Fruit fly (Drosophila melanogaster) whole organism, adult: Measurements from ENCODE around the gene MtnE.

Experiments
- CG11617 ChIP-seq: fragments of 200-800 bp; sonication (Bioruptor generic); optimal IDR thresholded peaks from 2 replicates; lab custom pipeline; 2017; ENCODE audit warnings: mild to moderate bottlenecking, missing biosample characterization, missing genetic modification reagents, missing genetic modification characterization
- CG12768 ChIP-seq: fragments of 200-800 bp; sonication (Bioruptor generic); optimal IDR thresholded peaks from 2 replicates; lab custom pipeline; 2017; ENCODE audit warnings: missing biosample characterization, missing genetic modification characterization, mild to moderate bottlenecking, moderate library complexity, missing genetic modification reagents
- CG14711 ChIP-seq: fragments of 200-800 bp; sonication (Bioruptor generic); optimal IDR thresholded peaks from 2 replicates; lab custom pipeline; 2018; ENCODE audit warnings: missing biosample characterization, mild to moderate bottlenecking, missing genetic modification characterization, moderate library complexity
- CG1620 ChIP-seq: fragments of 200-800 bp; sonication (Bioruptor generic); optimal IDR thresholded peaks from 2 replicates; lab custom pipeline; 2016; ENCODE audit warnings: missing biosample characterization, missing genetic modification characterization
- CG33017 ChIP-seq: fragments of 200-800 bp; sonication (Bioruptor generic); optimal IDR thresholded peaks from 2 replicates; lab custom pipeline; 2018; ENCODE audit warnings: missing biosample characterization, mild to moderate bottlenecking, missing genetic modification characterization, moderate library complexity
- CG5204 ChIP-seq: fragments of 200-800 bp; sonication (Bioruptor generic); optimal IDR thresholded peaks from 2 replicates; lab custom pipeline; 2016; ENCODE audit warnings: missing biosample characterization, missing genetic modification characterization
- CG7045 ChIP-seq: fragments of 200-800 bp; sonication (Bioruptor generic); optimal IDR thresholded peaks from 2 replicates; lab custom pipeline; 2017; ENCODE audit warnings: missing biosample characterization, mild to moderate bottlenecking, missing genetic modification characterization
- CG7101 ChIP-seq: fragments of 200-800 bp; sonication (Bioruptor generic); optimal IDR thresholded peaks from 2 replicates; lab custom pipeline; 2018; ENCODE audit warnings: missing biosample characterization, mild to moderate bottlenecking, missing genetic modification characterization, moderate library complexity
- Clk ChIP-seq: fragments of 200-800 bp; sonication (Bioruptor generic); optimal IDR thresholded peaks from 2 replicates; lab custom pipeline; 2017; ENCODE audit warnings: missing biosample characterization, missing genetic modification characterization
- Crg-1 ChIP-seq: fragments of 200-800 bp; sonication (Bioruptor generic); optimal IDR thresholded peaks from 2 replicates; lab custom pipeline; 2016; ENCODE audit warnings: missing biosample characterization, missing genetic modification characterization
- Hr96 ChIP-seq: fragments of 200-800 bp; sonication (Bioruptor generic); optimal IDR thresholded peaks from 2 replicates; lab custom pipeline; 2016; ENCODE audit warnings: missing biosample characterization, missing genetic modification characterization
- Mnt ChIP-seq: fragments of 200-800 bp; sonication (Bioruptor generic); optimal IDR thresholded peaks from 2 replicates; lab custom pipeline; 2016; ENCODE audit warnings: missing biosample characterization, mild to moderate bottlenecking, missing genetic modification characterization
- bab1 ChIP-seq: fragments of 200-800 bp; sonication (Bioruptor generic); optimal IDR thresholded peaks from 3 replicates; lab custom pipeline; 2019; ENCODE audit warnings: missing biosample characterization, mild to moderate bottlenecking, missing genetic modification characterization, moderate library complexity
- cic ChIP-seq: fragments of 200-800 bp; sonication (Bioruptor generic); optimal IDR thresholded peaks from 2 replicates; lab custom pipeline; 2017; ENCODE audit warnings: missing biosample characterization, mild to moderate bottlenecking, missing genetic modification characterization, moderate library complexity
- cnc ChIP-seq, 2 experiments: fragments of >200 bp; optimal IDR thresholded peaks; 2 replicates each; lab custom pipeline; 2017
- kay ChIP-seq: fragments of 200-800 bp; sonication (Bioruptor generic); peaks from one replicate; lab custom pipeline; 2016; ENCODE audit warnings: missing biosample characterization, missing genetic modification characterization, borderline replicate concordance
- ovo ChIP-seq: fragments of 200-800 bp; sonication (Bioruptor generic); optimal IDR thresholded peaks from 2 replicates; lab custom pipeline; 2016; ENCODE audit warnings: missing biosample characterization, missing genetic modification characterization
- pad ChIP-seq: fragments of 200-800 bp; sonication (Bioruptor generic); optimal IDR thresholded peaks from 3 replicates; lab custom pipeline; 2017; ENCODE audit warnings: missing biosample characterization, missing genetic modification characterization, mild to moderate bottlenecking, moderate library complexity, missing genetic modification reagents
- tj ChIP-seq: fragments of 200-800 bp; sonication (Bioruptor generic); optimal IDR thresholded peaks from 3 replicates; lab custom pipeline; 2017; ENCODE audit warnings: missing biosample characterization, mild to moderate bottlenecking, missing genetic modification characterization, moderate library complexity
- toe ChIP-seq: fragments of 200-800 bp; sonication (Bioruptor generic); optimal IDR thresholded peaks from 2 replicates; lab custom pipeline; 2016; ENCODE audit warnings: missing biosample characterization, missing genetic modification characterization

The MtnE gene

dm6 chr3R:20542283-20543144 is 8.0 kb upstream of the MtnE start:
- TF ChIP-seq ovo (GFP tag; lab: Kevin White, UChicago) (peak; percentile 80), kay (peak; percentile 4), Mnt (GFP tag; lab: Kevin White, UChicago) (peak; percentile 36), CG1620 (no peak), bab1 (GFP tag; lab: Kevin White, UChicago) (no peak), CG33017 (tag; lab: Kevin White, UChicago) (no peak), Crg-1 (GFP tag; lab: Kevin White, UChicago) (peak; percentile 32), Hr96 (GFP tag; lab: Kevin White, UChicago) (no peak), pad (GFP tag; lab: Kevin White, UChicago) (no peak), Clk (GFP tag; lab: Kevin White, UChicago) (no peak), CG12768 (GFP tag; lab: Kevin White, UChicago) (no peak), CG7101 (tag; lab: Kevin White, UChicago) (peak; percentile 45), CG5204 (GFP tag; lab: Kevin White, UChicago) (no peak), cnc (optimal IDR thresholded peaks at IDR 0.05; lab: Kevin White, UChicago) (no peak), CG11617 (GFP tag; lab: Kevin White, UChicago) (no peak), toe (no peak), cic (GFP tag; lab: Kevin White, UChicago) (peak; percentile 8), tj (GFP tag; lab: Kevin White, UChicago) (peak; percentile 84)

DNA sequence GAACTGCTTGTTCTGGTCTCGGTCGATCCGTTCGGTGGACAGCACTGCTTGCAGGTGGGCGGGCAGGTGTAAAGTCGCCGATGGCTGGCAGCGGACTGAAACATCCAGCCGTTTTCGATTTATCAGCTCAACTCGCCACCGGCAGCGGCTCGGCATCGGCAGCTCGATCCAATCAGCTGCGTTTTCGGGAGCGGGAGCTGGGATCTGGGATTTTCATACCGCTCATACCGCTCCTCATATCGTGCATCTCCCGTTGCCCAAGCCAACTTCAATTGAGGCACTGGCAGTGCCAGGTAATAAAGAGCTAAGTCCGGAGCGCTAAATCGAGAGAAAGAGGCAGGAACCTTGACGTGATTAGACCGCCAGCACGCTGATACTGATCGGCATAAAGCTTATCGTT is 22.1 kb downstream of the MtnE start, which contains the start of gene MFS9:
MFS9 (minus strand) TSS at position 101 of the 400 bp plus-strand sequence.
- no peak for TF ChIP-seq Crg-1 (GFP tag; lab: Kevin White, UChicago)
- no peak for TF ChIP-seq CG5204 (GFP tag; lab: Kevin White, UChicago)
- no peak for TF ChIP-seq CG7045 (GFP tag; lab: Kevin White, UChicago)
- TF ChIP-seq tj (GFP tag; lab: Kevin White, UChicago): no peak
- TF ChIP-seq cnc (optimal IDR thresholded peaks at IDR 0.05; lab: Kevin White, UChicago): no peak
- no peak for TF ChIP-seq Mnt (GFP tag; lab: Kevin White, UChicago)
- TF ChIP-seq CG1620: no peak
- no peak for TF ChIP-seq bab1 (GFP tag; lab: Kevin White, UChicago)
- TF ChIP-seq pad (GFP tag; lab: Kevin White, UChicago): no peak
- TF ChIP-seq ovo (GFP tag; lab: Kevin White, UChicago): no peak

DNA sequence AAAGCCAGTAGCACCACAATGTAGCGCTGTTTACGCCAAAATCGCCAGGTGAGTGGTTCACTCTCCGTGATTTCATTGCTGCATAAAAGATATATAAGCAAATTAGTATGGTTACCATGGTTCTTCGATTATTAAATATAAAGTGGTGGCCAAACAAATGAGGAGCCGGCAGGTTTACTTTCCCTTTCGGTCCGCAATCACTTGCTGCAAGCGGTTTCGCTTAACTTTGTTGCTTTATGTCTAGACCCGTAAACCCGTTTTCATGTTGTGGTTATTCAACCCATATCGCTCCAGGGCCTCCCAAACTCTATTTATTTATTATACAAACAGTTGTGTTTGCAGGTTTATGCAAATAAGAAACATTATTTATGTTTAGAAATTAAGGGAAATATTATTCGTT is 25.1 kb downstream of the MtnE start:
- no peak for TF ChIP-seq kay
- TF ChIP-seq tj (GFP tag; lab: Kevin White, UChicago): no peak
- TF ChIP-seq CG11617 (GFP tag; lab: Kevin White, UChicago): no peak
- TF ChIP-seq Clk (GFP tag; lab: Kevin White, UChicago): no peak
- TF ChIP-seq bab1 (GFP tag; lab: Kevin White, UChicago): no peak
- no peak for TF ChIP-seq pad (GFP tag; lab: Kevin White, UChicago)
- TF ChIP-seq CG1620: no peak
- no peak for TF ChIP-seq cic (GFP tag; lab: Kevin White, UChicago)

DNA sequence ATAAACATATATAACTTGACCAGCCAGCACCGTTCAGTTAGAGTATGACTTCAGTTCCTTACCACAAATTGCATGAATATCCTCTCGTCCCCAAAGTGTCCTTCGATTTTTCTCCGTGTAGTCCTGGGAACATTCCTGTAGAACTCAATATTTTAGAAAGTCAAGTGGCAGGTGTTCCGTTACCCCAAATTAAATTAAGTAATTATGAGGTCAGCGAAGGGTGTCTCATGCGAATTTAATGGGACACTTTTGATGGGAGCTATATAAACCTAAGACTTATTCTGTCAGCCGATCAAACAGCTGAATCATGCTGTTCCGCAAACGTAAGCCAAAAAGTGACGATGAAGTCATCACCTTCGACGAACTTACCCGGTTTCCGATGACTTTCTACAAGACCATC is 30.0 kb downstream of the MtnE start, which contains the start of gene Or92a:
Or92a (plus strand) TSS at position 301 of the 400 bp plus-strand sequence.
- no peak for TF ChIP-seq Hr96 (GFP tag; lab: Kevin White, UChicago)
- TF ChIP-seq CG7045 (GFP tag; lab: Kevin White, UChicago): no peak
- no peak for TF ChIP-seq kay
- TF ChIP-seq tj (GFP tag; lab: Kevin White, UChicago): no peak
- no peak for TF ChIP-seq ovo (GFP tag; lab: Kevin White, UChicago)

dm6 chr3R:20503646-20504045 is 30.9 kb downstream of the MtnE start, which contains the start of gene MtnB:
Gene MtnB (minus strand): TSS chr3R:20503746.
- TF ChIP-seq kay: peak; percentile 59
- TF ChIP-seq bab1 (GFP tag; lab: Kevin White, UChicago): no peak
- TF ChIP-seq CG11617 (GFP tag; lab: Kevin White, UChicago): no peak
- no peak for TF ChIP-seq CG5204 (GFP tag; lab: Kevin White, UChicago)
- no peak for TF ChIP-seq Mnt (GFP tag; lab: Kevin White, UChicago)
- TF ChIP-seq CG14711 (tag; lab: Kevin White, UChicago): no peak
- no peak for TF ChIP-seq CG7045 (GFP tag; lab: Kevin White, UChicago)
- TF ChIP-seq pad (GFP tag; lab: Kevin White, UChicago): no peak
- TF ChIP-seq CG33017 (tag; lab: Kevin White, UChicago): no peak

- TF ChIP-seq pad (GFP tag; lab: Kevin White, UChicago) (no peak), Clk (GFP tag; lab: Kevin White, UChicago) (no peak), toe (no peak), cic (GFP tag; lab: Kevin White, UChicago) (no peak), CG12768 (GFP tag; lab: Kevin White, UChicago) (no peak), Crg-1 (GFP tag; lab: Kevin White, UChicago) (no peak), CG14711 (tag; lab: Kevin White, UChicago) (no peak), CG33017 (tag; lab: Kevin White, UChicago) (no peak), CG5204 (GFP tag; lab: Kevin White, UChicago) (no peak), CG11617 (GFP tag; lab: Kevin White, UChicago) (no peak)
These were observed 32.6 kb downstream of the MtnE start, which contains the start of gene CG46441 for dm6 chr3R:20501910-20502309. Gene CG46441 (minus strand): TSS chr3R:20502010.
